Fruit fly (Drosophila melanogaster) whole organism, adult: ENCODE results near the gene fmt.
"Not testable (repeated sequence)": the region's sequence is repeated elsewhere in the genome, so short reads cannot be mapped to it uniquely, and the experiment has no call there.

Experiments
- CG7045 ChIP-seq: fragments of 200-800 bp; sonication (Bioruptor generic); optimal IDR thresholded peaks from 2 replicates; lab custom pipeline; 2017; ENCODE audit warnings: missing biosample characterization, mild to moderate bottlenecking, missing genetic modification characterization
- CG7101 ChIP-seq: fragments of 200-800 bp; sonication (Bioruptor generic); optimal IDR thresholded peaks from 2 replicates; lab custom pipeline; 2018; ENCODE audit warnings: missing biosample characterization, mild to moderate bottlenecking, missing genetic modification characterization, moderate library complexity
- Hr96 ChIP-seq: fragments of 200-800 bp; sonication (Bioruptor generic); optimal IDR thresholded peaks from 2 replicates; lab custom pipeline; 2016; ENCODE audit warnings: missing biosample characterization, missing genetic modification characterization
- Mnt ChIP-seq: fragments of 200-800 bp; sonication (Bioruptor generic); optimal IDR thresholded peaks from 2 replicates; lab custom pipeline; 2016; ENCODE audit warnings: missing biosample characterization, mild to moderate bottlenecking, missing genetic modification characterization
- cic ChIP-seq: fragments of 200-800 bp; sonication (Bioruptor generic); optimal IDR thresholded peaks from 2 replicates; lab custom pipeline; 2017; ENCODE audit warnings: missing biosample characterization, mild to moderate bottlenecking, missing genetic modification characterization, moderate library complexity
- kay ChIP-seq: fragments of 200-800 bp; sonication (Bioruptor generic); peaks from one replicate; lab custom pipeline; 2016; ENCODE audit warnings: missing biosample characterization, missing genetic modification characterization, borderline replicate concordance
- ovo ChIP-seq: fragments of 200-800 bp; sonication (Bioruptor generic); optimal IDR thresholded peaks from 2 replicates; lab custom pipeline; 2016; ENCODE audit warnings: missing biosample characterization, missing genetic modification characterization
- pad ChIP-seq: fragments of 200-800 bp; sonication (Bioruptor generic); optimal IDR thresholded peaks from 3 replicates; lab custom pipeline; 2017; ENCODE audit warnings: missing biosample characterization, missing genetic modification characterization, mild to moderate bottlenecking, moderate library complexity, missing genetic modification reagents
- tj ChIP-seq: fragments of 200-800 bp; sonication (Bioruptor generic); optimal IDR thresholded peaks from 3 replicates; lab custom pipeline; 2017; ENCODE audit warnings: missing biosample characterization, mild to moderate bottlenecking, missing genetic modification characterization, moderate library complexity
- toe ChIP-seq: fragments of 200-800 bp; sonication (Bioruptor generic); optimal IDR thresholded peaks from 2 replicates; lab custom pipeline; 2016; ENCODE audit warnings: missing biosample characterization, missing genetic modification characterization

DNA sequence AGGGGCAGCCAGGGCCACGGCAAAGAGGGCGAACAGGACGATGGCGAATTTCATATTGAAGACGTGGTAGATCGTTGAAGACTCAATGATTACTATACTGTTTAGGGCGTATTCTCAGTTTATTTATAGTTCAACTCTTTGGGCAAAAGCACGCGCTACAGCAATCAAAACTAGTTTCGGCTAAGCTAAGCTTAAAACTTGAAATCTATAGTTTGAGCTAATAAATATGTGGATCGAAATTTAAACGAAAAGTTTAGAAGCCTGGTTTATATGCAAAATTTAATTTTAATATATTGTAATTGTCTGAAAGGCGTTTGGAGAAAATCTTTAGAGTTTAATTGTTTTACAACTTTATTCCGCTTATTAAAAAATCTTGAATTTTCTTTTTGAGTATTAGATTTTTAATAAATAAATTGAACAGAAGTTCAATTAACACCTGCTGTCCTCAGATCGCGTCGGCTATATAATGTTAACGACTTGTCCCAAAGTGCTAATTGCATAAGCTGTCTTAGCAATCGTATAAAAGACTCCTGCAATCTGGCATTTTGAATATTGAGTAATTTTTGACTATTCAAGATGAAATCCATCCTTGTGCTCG, 22.8 kb downstream of the fmt start, which contains the start of the genes Cpr65Ax2 and Lcp65Aa:
- TF ChIP-seq pad; CG7045; CG7101; toe (GFP tag; lab: Kevin White, UChicago); cic (GFP tag; lab: Kevin White, UChicago); Hr96 (GFP tag; lab: Kevin White, UChicago); Mnt (GFP tag; lab: Kevin White, UChicago); tj (GFP tag; lab: Kevin White, UChicago); ovo (GFP tag; lab: Kevin White, UChicago); kay (GFP tag; lab: Kevin White, UChicago): not testable (repeated sequence)
